Fruit fly (Drosophila melanogaster): ENCODE results near the gene shtd.
A peak's percentile ranks its signal among the peaks of the same experiment; 100 is the strongest.

Gene shtd

DNA sequence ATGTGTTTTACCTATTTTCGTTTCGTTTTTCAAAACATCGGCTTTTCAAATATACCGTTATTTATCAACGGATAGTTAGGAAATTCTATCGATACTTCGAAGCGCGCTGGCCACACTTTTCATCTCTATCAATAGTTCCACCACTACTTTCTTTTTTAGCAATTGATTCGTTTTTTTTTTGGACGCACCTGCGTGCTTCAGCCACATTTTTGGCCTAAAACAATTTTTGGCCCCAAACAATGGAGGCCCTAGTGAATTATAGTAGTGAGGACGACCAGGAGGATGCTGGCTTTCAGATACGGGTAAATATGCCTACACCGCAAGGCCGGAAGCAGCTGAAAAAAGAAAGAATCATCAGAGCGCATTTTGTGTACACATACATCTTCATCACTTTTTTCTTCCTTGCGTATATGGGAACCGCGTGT, 20.0 kb upstream of the shtd start, which contains the start of gene CG6340 (continued):
- TF ChIP-seq pzg (GFP tag; optimal IDR thresholded peaks at IDR 0.05) (peak; percentile 68), CG13624 (GFP tag; optimal IDR thresholded peaks at IDR 0.05) (peak; percentile 19), Dll (GFP tag; IDR thresholded peaks at IDR 0.05; ENCODE audit: partially characterized antibody) (peak; percentile 73; the same call in 3 of the 4 replicates), CG2712 (tag; optimal IDR thresholded peaks at IDR 0.05) (peak; percentile 10), CG32532 (GFP tag; IDR thresholded peaks at IDR 0.05) (no peak), chinmo (GFP tag; IDR thresholded peaks at IDR 0.05; ENCODE audit: partially characterized antibody) (peak; percentile 75; the same call in 1 of the 4 replicates), hbn (GFP tag; IDR thresholded peaks at IDR 0.05; ENCODE audit: partially characterized antibody) (peak; percentile 61), tna (GFP tag; IDR thresholded peaks at IDR 0.05; ENCODE audit: partially characterized antibody) (peak; percentile 46; the same call in 1 of the 2 replicates), hkb (optimal IDR thresholded peaks at IDR 0.05) (no peak), hkb (GFP tag; IDR thresholded peaks at IDR 0.05) (no peak), CG15514 (GFP tag; optimal IDR thresholded peaks at IDR 0.05) (peak; percentile 68), ara (GFP tag; IDR thresholded peaks at IDR 0.05) (no peak), inv (GFP tag; IDR thresholded peaks at IDR 0.05; ENCODE audit: partially characterized antibody) (peak; percentile 65; the same call in 1 of the 2 replicates), usp (GFP tag; optimal IDR thresholded peaks at IDR 0.05) (no peak), lola (GFP tag; optimal IDR thresholded peaks at IDR 0.05) (no peak), unc-4 (GFP tag; IDR thresholded peaks at IDR 0.05; ENCODE audit: partially characterized antibody) (peak; percentile 66), CG10267 (tag; optimal IDR thresholded peaks at IDR 0.05) (peak; percentile 19), CG16813 (GFP tag; IDR thresholded peaks at IDR 0.05; ENCODE audit: partially characterized antibody) (peak; percentile 76), dm (GFP tag; optimal IDR thresholded peaks at IDR 0.05) (peak; percentile 7), CG18764 (GFP tag; optimal IDR thresholded peaks at IDR 0.05) (no peak), CG33213 (GFP tag; optimal IDR thresholded peaks at IDR 0.05) (peak; percentile 17), knrl (GFP tag; IDR thresholded peaks at IDR 0.05; ENCODE audit: partially characterized antibody) (peak; percentile 78), HmgD (GFP tag; optimal IDR thresholded peaks at IDR 0.05) (peak; percentile 13), Sry-δ (GFP tag; optimal IDR thresholded peaks at IDR 0.05) (peak; percentile 95), Med (GFP tag) (peak; percentile 50), CG9797 (GFP tag; optimal IDR thresholded peaks at IDR 0.05) (peak; percentile 60), C15 (GFP tag; IDR thresholded peaks at IDR 0.05) (no peak), gcm (GFP tag; optimal IDR thresholded peaks at IDR 0.05) (no peak), Bgb (GFP tag; IDR thresholded peaks at IDR 0.05; ENCODE audit: partially characterized antibody) (peak; percentile 86), stwl (tag; optimal IDR thresholded peaks at IDR 0.05) (peak; percentile 36), nerfin-1 (tag; optimal IDR thresholded peaks at IDR 0.05) (peak; percentile 24), Opbp (GFP tag; IDR thresholded peaks at IDR 0.05; ENCODE audit: partially characterized antibody) (peak; percentile 82; the same call in 2 of the 3 replicates), crp (GFP tag; optimal IDR thresholded peaks at IDR 0.05) (peak in 1 of 2 experiments; percentile 8), bbx (GFP tag; IDR thresholded peaks at IDR 0.05; ENCODE audit: partially characterized antibody) (peak; percentile 83), sna (GFP tag; IDR thresholded peaks at IDR 0.05; ENCODE audit: partially characterized antibody) (peak; percentile 55), CG32772 (GFP tag; IDR thresholded peaks at IDR 0.05) (0 out of 2 replicates have a peak, but pooled peaks have one; percentile 24), nom (GFP tag; optimal IDR thresholded peaks at IDR 0.05) (peak; percentile 30), HLH4C (GFP tag; IDR thresholded peaks at IDR 0.05; ENCODE audit: partially characterized antibody) (peak; percentile 70), BEAF-32 (GFP tag; optimal IDR thresholded peaks at IDR 0.05) (peak; percentile 84), Sin3A (optimal IDR thresholded peaks at IDR 0.05) (peak; percentile 10), sens (GFP tag) (peak; percentile 65)

All from whole organism, embryonic.